Worm (Caenorhabditis elegans): ENCODE data around the gene ZK945.4.

DNA sequence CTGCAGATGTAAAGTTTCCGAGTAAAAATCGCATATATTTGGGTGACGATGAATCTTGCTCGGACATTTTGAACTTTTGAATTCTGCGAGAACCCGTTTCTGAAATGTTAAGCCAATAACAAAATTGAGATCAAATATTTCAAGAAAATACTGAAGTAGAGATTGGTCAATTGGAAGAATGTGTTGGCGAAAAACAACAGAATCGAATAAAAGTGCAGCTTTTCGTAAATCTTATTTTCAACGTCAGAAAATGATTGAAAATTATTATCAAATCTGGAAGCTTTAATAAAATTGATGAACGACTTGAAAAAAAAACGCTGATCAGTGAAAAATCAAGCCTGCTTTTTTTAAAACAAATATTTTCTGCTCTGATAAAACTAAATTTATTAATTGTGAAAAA lies 21.9 kb upstream of the ZK945.4 start, which contains the start of gene F27E5.8:
- TF ChIP-seq unc-62 (GFP tag; optimal IDR thresholded peaks at IDR 0.05) (no peak), nhr-237 (tag; optimal IDR thresholded peaks at IDR 0.05) (no peak), lsy-2 (tag; optimal IDR thresholded peaks at IDR 0.05) (no peak), unc-39 (tag; optimal IDR thresholded peaks at IDR 0.05) (no peak), lin-13 (tag; optimal IDR thresholded peaks at IDR 0.05) (no peak), elt-3 (tag; optimal IDR thresholded peaks at IDR 0.05) (no peak), ham-2 (GFP tag; optimal IDR thresholded peaks at IDR 0.05) (no peak), pha-4 (tag; optimal IDR thresholded peaks at IDR 0.05) (no peak), ces-1 (GFP tag; optimal IDR thresholded peaks at IDR 0.05) (no peak), nhr-28 (tag; optimal IDR thresholded peaks at IDR 0.05) (no peak)

All from whole organism, mixed stage, embryonic.